Worm (Caenorhabditis elegans): ENCODE results near the gene ccg-1.

The ccg-1 gene

DNA sequence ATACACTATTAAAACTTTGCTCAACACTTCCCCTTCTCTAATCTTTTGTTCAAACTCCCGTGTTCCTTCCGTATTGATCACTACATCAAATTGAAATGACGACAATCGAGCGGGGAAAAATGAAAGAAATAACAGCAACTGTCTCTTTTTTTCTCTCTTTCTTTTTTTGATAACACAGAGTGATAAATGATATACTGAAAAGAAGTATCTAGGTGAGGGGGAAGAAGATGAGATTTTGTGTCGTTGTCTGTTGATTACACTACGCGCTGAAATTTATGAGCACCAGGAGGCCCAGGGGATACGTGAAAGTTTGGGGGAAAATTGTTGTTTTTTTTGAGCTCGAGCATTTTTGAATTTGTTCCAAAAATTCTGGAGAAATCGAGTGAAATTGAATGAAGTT, 1.5 kb downstream of the ccg-1 start:
- TF ChIP-seq dpl-1 (GFP tag; optimal IDR thresholded peaks at IDR 0.05): no peak
- no peak for TF ChIP-seq ztf-28 (GFP tag; IDR thresholded peaks at IDR 0.05)
- no peak for TF ChIP-seq ceh-27 (GFP tag; optimal IDR thresholded peaks at IDR 0.05)
- TF ChIP-seq bed-1 (GFP tag; IDR thresholded peaks at IDR 0.05): no peak
- TF ChIP-seq madf-10 (tag; optimal IDR thresholded peaks at IDR 0.05): no peak
- TF ChIP-seq lin-54 (GFP tag; optimal IDR thresholded peaks at IDR 0.05): no peak
- TF ChIP-seq unc-130 (GFP tag; optimal IDR thresholded peaks at IDR 0.05): no peak
- TF ChIP-seq nfya-2 (GFP tag; IDR thresholded peaks at IDR 0.05): no peak
- TF ChIP-seq ceh-100 (GFP tag; IDR thresholded peaks at IDR 0.05): no peak
- no peak for TF ChIP-seq attf-3 (GFP tag; conservative IDR thresholded peaks at IDR 0.05)
- TF ChIP-seq egl-44 (GFP tag; IDR thresholded peaks at IDR 0.05): no peak
- no peak for TF ChIP-seq ceh-40 (GFP tag; IDR thresholded peaks at IDR 0.05)
- TF ChIP-seq ama-1 (optimal IDR thresholded peaks at IDR 0.05): no peak
- TF ChIP-seq ama-1 (GFP tag; optimal IDR thresholded peaks at IDR 0.05): no peak
- TF ChIP-seq K11D2.4 (GFP tag; IDR thresholded peaks at IDR 0.05): no peak
- TF ChIP-seq ceh-58 (GFP tag; IDR thresholded peaks at IDR 0.05): no peak
- no peak for TF ChIP-seq B0261.1 (tag; optimal IDR thresholded peaks at IDR 0.05)
- TF ChIP-seq F33H1.4 (GFP tag; IDR thresholded peaks at IDR 0.05): no peak
- no peak for TF ChIP-seq repo-1 (tag; optimal IDR thresholded peaks at IDR 0.05)
- no peak for TF ChIP-seq Y56A3A.18 (GFP tag; IDR thresholded peaks at IDR 0.05)
- no peak for TF ChIP-seq nhr-27 (tag; optimal IDR thresholded peaks at IDR 0.05)

DNA sequence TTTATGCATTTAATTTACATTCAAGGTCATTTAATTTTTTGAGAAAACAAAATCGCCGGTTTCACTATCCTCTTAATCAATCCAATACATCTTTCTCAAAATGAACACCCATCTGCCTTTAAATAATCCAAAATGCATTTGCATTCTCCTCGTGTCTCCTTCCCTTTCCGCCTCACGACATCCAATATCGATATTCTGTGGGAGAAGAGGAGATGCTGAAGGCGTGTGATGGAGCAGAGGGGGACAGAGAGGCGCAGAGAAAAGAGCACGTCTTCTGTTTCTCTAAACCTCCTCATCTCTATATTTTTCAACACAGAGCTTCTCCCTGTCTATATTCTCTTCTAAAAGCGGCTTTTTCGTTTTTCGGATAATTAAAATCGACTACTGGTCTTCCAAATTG, 16.1 kb downstream of the ccg-1 start, which contains the start of gene Y73F8A.5:
Y73F8A.5 (plus strand) TSS at position 321 of the 400 bp plus-strand sequence.
- TF ChIP-seq snpc-4 (GFP tag; optimal IDR thresholded peaks at IDR 0.05): no peak
- peak in 1 of 4 experiments; percentile 2 for TF ChIP-seq snpc-4 (tag; optimal IDR thresholded peaks at IDR 0.05)
- no peak for TF ChIP-seq egl-44 (GFP tag; IDR thresholded peaks at IDR 0.05)
- peak; percentile 63; the same call in 1 of the 2 replicates for TF ChIP-seq hmg-1.2 (GFP tag; IDR thresholded peaks at IDR 0.05)

DNA sequence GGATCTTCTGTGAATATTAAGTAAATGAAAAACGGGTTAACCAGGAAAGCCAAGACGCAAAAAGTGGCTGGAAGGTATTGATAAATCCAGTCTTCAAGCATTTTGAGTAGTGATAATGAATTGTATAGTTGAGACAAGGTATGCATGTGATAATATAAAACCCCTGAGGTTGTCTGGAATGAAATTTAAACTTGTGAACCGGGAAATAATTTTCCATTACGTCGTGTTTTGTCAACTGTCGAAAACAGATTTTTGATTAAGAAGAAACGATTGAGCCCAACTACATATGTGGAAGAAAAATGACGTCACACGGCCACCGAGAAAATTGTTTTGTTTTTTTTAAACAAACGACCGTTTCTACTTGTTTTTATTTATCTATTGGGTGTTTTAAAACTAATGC, 23.4 kb downstream of the ccg-1 start, which contains the start of gene srj-42:
srj-42 (minus strand) TSS at position 101 of the 400 bp plus-strand sequence.
- TF ChIP-seq mxl-1 (tag; optimal IDR thresholded peaks at IDR 0.05) (no peak), F22D6.2 (tag; optimal IDR thresholded peaks at IDR 0.05) (no peak), nhr-27 (tag; optimal IDR thresholded peaks at IDR 0.05) (no peak), F37B4.10 (GFP tag; IDR thresholded peaks at IDR 0.05) (no peak), ceh-40 (GFP tag; IDR thresholded peaks at IDR 0.05) (no peak), zim-3 (tag; optimal IDR thresholded peaks at IDR 0.05) (no peak)

DNA sequence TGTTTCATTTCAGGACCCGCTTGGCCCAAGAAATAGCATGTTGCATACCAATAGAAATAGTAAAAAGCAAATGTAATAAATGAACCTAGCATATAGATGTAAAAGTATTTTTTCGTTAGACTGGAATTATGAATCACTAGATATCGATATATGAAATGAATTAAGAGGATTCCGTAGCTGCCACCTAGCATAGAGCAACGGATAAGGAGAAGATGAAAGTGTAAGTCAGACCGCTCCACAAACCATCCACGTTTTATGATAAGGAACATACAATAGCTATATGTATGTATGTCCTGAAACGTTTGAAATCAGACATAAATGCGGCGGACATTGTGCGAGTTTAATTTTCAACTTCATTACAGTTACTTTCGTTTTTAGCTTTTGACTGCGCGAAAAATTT, 24.5 kb downstream of the ccg-1 start:
- TF ChIP-seq attf-3 (GFP tag; conservative IDR thresholded peaks at IDR 0.05): no peak
- TF ChIP-seq lsy-27 (tag; optimal IDR thresholded peaks at IDR 0.05; ENCODE audit: borderline replicate concordance, insufficient read depth): no peak
- no peak for TF ChIP-seq bed-1 (GFP tag; IDR thresholded peaks at IDR 0.05)
- TF ChIP-seq hrde-1 (tag; optimal IDR thresholded peaks at IDR 0.05; ENCODE audit: borderline replicate concordance): no peak
- no peak for TF ChIP-seq cebp-1 (GFP tag; IDR thresholded peaks at IDR 0.05)
- no peak for TF ChIP-seq cebp-1 (tag; optimal IDR thresholded peaks at IDR 0.05)
- TF ChIP-seq repo-1 (tag; optimal IDR thresholded peaks at IDR 0.05): no peak
- TF ChIP-seq Y53F4B.3 (GFP tag; IDR thresholded peaks at IDR 0.05): no peak
- no peak for TF ChIP-seq sdz-38 (tag; optimal IDR thresholded peaks at IDR 0.05)
- TF ChIP-seq him-1 (tag; optimal IDR thresholded peaks at IDR 0.05): no peak
- TF ChIP-seq snpc-1.1 (tag; optimal IDR thresholded peaks at IDR 0.05; ENCODE audit: insufficient read depth): no peak
- no peak for TF ChIP-seq ztf-22 (GFP tag; optimal IDR thresholded peaks at IDR 0.05)
- TF ChIP-seq F37B4.10 (GFP tag; IDR thresholded peaks at IDR 0.05): no peak
- TF ChIP-seq ets-4 (GFP tag; optimal IDR thresholded peaks at IDR 0.05): no peak
- TF ChIP-seq F23B12.7 (tag; optimal IDR thresholded peaks at IDR 0.05; ENCODE audit: insufficient read depth): no peak
- no peak for TF ChIP-seq F57C9.4 (tag; optimal IDR thresholded peaks at IDR 0.05)

All from whole organism, young adult.